Worm (Caenorhabditis elegans) whole organism, L1 larva: Measurements from ENCODE around the gene T13C5.6.

Source experiments
- aha-1 ChIP-seq: fragments of 150-350 bp; optimal IDR thresholded peaks from 2 replicates; lab custom pipeline; 2014; ENCODE audit warnings: missing biosample characterization, missing genetic modification characterization
- blmp-1 ChIP-seq: fragments of 150-350 bp; optimal IDR thresholded peaks from 2 replicates; lab custom pipeline; 2014; ENCODE audit warnings: missing biosample characterization, missing genetic modification characterization
- ceh-63 ChIP-seq: fragments of 200-800 bp; sonication (Bioruptor generic); optimal IDR thresholded peaks from 2 replicates; lab custom pipeline; 2018; ENCODE audit warnings: mild to moderate bottlenecking, missing genetic modification characterization, missing compliant biosample characterization
- ceh-82 ChIP-seq, 3 experiments: fragments of 150-350 bp in 1 of 3; sonication (generic microtip) in 2 of 3; optimal IDR thresholded peaks; 2 replicates each; lab custom pipeline; 2014 to 2017; ENCODE audit warnings: missing biosample characterization in 3 of 3, missing genetic modification characterization in 3 of 3
- ceh-90 ChIP-seq: sonication (generic microtip); optimal IDR thresholded peaks from 2 replicates; lab custom pipeline; 2016; ENCODE audit warnings: missing genetic modification characterization, missing compliant biosample characterization
- ces-1 ChIP-seq: fragments of 150-350 bp; optimal IDR thresholded peaks from 2 replicates; lab custom pipeline; 2014; ENCODE audit warnings: missing biosample characterization, missing genetic modification reagents, missing genetic modification characterization
- efl-1 ChIP-seq, 4 experiments: fragments of 150-350 bp; optimal IDR thresholded peaks in 3 of 4; peaks in 1 of 4; 1 replicate in 1 of 4; 2 replicates in 3 of 4; lab custom pipeline; 2014; ENCODE audit warnings: missing biosample characterization in 2 of 4, missing genetic modification characterization in 2 of 4, missing genetic modification reagents in 2 of 4
- elt-3 ChIP-seq, 6 experiments: fragments of 150-350 bp in 1 of 6; sonication (generic microtip); optimal IDR thresholded peaks; 2 replicates each; lab custom pipeline; 2017 to 2018; ENCODE audit warnings: missing biosample characterization in 6 of 6, missing genetic modification characterization in 6 of 6, inconsistent platforms in 1 of 6
- ets-5 ChIP-seq: fragments of 200-800 bp; sonication (Bioruptor generic); IDR thresholded peaks from 2 replicates; pipeline ENCODE4 v1.3.6; 2022; ENCODE audit warnings: missing genetic modification characterization, missing compliant biosample characterization
- fkh-4 ChIP-seq: sonication (generic microtip); optimal IDR thresholded peaks from 2 replicates; lab custom pipeline; 2016; ENCODE audit warnings: missing compliant biosample characterization, missing genetic modification characterization, borderline replicate concordance
- hlh-4 ChIP-seq: sonication (generic microtip); optimal IDR thresholded peaks from 2 replicates; lab custom pipeline; 2016; ENCODE audit warnings: mild to moderate bottlenecking, missing genetic modification characterization, missing compliant biosample characterization
- jun-1 ChIP-seq: fragments of 150-350 bp; optimal IDR thresholded peaks from 2 replicates; lab custom pipeline; 2014; ENCODE audit warnings: missing biosample characterization, missing genetic modification reagents, missing genetic modification characterization
- lin-15B ChIP-seq: fragments of 150-350 bp; sonication (generic microtip); optimal IDR thresholded peaks from 3 replicates; lab custom pipeline; 2014; ENCODE audit warnings: missing biosample characterization, missing genetic modification characterization
- lin-35 ChIP-seq, 2 experiments: fragments of 150-350 bp; optimal IDR thresholded peaks; 2 replicates each; lab custom pipeline; 2014; ENCODE audit warnings: missing biosample characterization in 2 of 2, missing genetic modification characterization in 2 of 2, missing genetic modification reagents in 2 of 2
- lin-39 ChIP-seq: fragments of 150-350 bp; optimal IDR thresholded peaks from 2 replicates; lab custom pipeline; 2014; ENCODE audit warnings: missing biosample characterization, missing genetic modification reagents, missing genetic modification characterization
- mab-9 ChIP-seq: fragments of 200-800 bp; sonication (Bioruptor generic); IDR thresholded peaks from 2 replicates; pipeline ENCODE4 v1.3.6; 2022; ENCODE audit warnings: missing genetic modification reagents, missing genetic modification characterization, missing compliant biosample characterization
- mdl-1 ChIP-seq, 2 experiments: fragments of 150-350 bp; optimal IDR thresholded peaks; 2 replicates each; lab custom pipeline; 2014 to 2017; ENCODE audit warnings: missing biosample characterization in 2 of 2, missing genetic modification characterization in 2 of 2, inconsistent platforms in 1 of 2
- mep-1 ChIP-seq: fragments of 150-350 bp; optimal IDR thresholded peaks from 2 replicates; lab custom pipeline; 2014; ENCODE audit warnings: missing biosample characterization, missing genetic modification characterization
- nhr-11 ChIP-seq: fragments of 150-350 bp; optimal IDR thresholded peaks from 2 replicates; lab custom pipeline; 2014; ENCODE audit warnings: missing biosample characterization, missing genetic modification characterization
- nhr-12 ChIP-seq: sonication (generic microtip); optimal IDR thresholded peaks from 2 replicates; lab custom pipeline; 2017; ENCODE audit warnings: missing biosample characterization, missing genetic modification characterization
- nhr-47 ChIP-seq: sonication (generic microtip); optimal IDR thresholded peaks from 2 replicates; lab custom pipeline; 2016; ENCODE audit warnings: mild to moderate bottlenecking, missing genetic modification characterization, moderate library complexity, missing compliant biosample characterization
- nhr-76 ChIP-seq: sonication (generic microtip); optimal IDR thresholded peaks from 2 replicates; lab custom pipeline; 2017; ENCODE audit warnings: missing biosample characterization, missing genetic modification characterization
- nhr-84 ChIP-seq: sonication (generic microtip); optimal IDR thresholded peaks from 2 replicates; lab custom pipeline; 2017; ENCODE audit warnings: missing biosample characterization, missing genetic modification characterization
- skn-1 ChIP-seq: fragments of 150-350 bp; optimal IDR thresholded peaks from 2 replicates; lab custom pipeline; 2014; ENCODE audit warnings: missing biosample characterization, missing genetic modification characterization
- snu-23 ChIP-seq: sonication (generic microtip); optimal IDR thresholded peaks from 2 replicates; lab custom pipeline; 2016; ENCODE audit warnings: missing genetic modification characterization, missing compliant biosample characterization
- sptf-1 ChIP-seq: fragments of 150-350 bp; optimal IDR thresholded peaks from 2 replicates; lab custom pipeline; 2014; ENCODE audit warnings: missing biosample characterization, missing genetic modification characterization
- sup-37 ChIP-seq: fragments of 200-800 bp; sonication (Bioruptor generic); optimal IDR thresholded peaks from 2 replicates; lab custom pipeline; 2018; ENCODE audit warnings: mild to moderate bottlenecking, missing genetic modification characterization, missing compliant biosample characterization
- swsn-7 ChIP-seq: sonication (generic microtip); optimal IDR thresholded peaks from 2 replicates; lab custom pipeline; 2016; ENCODE audit warnings: missing genetic modification characterization, missing compliant biosample characterization
- tbx-2 ChIP-seq: sonication (generic microtip); optimal IDR thresholded peaks from 2 replicates; lab custom pipeline; 2016; ENCODE audit warnings: missing genetic modification characterization, missing compliant biosample characterization
- tlp-1 ChIP-seq: fragments of 150-350 bp; optimal IDR thresholded peaks from 2 replicates; lab custom pipeline; 2014; ENCODE audit warnings: missing biosample characterization, missing genetic modification characterization
- unc-62 ChIP-seq: fragments of 150-350 bp; optimal IDR thresholded peaks from 2 replicates; lab custom pipeline; 2014; ENCODE audit warnings: missing biosample characterization, missing genetic modification reagents, missing genetic modification characterization
- vab-15 ChIP-seq: sonication (generic microtip); optimal IDR thresholded peaks from 2 replicates; lab custom pipeline; 2017; ENCODE audit warnings: missing genotype, mild to moderate bottlenecking, missing genetic modification characterization, missing compliant biosample characterization
- xbp-1 ChIP-seq: sonication (generic microtip); optimal IDR thresholded peaks from 2 replicates; lab custom pipeline; 2016; ENCODE audit warnings: missing genetic modification characterization, missing compliant biosample characterization
- ztf-4 ChIP-seq: fragments of 150-350 bp; optimal IDR thresholded peaks from 2 replicates; lab custom pipeline; 2014; ENCODE audit warnings: missing biosample characterization, missing genetic modification characterization

Gene T13C5.6

ce11 chrX:6180293-6180692 is 27.2 kb downstream of the T13C5.6 start, which contains the start of gene T13C5.7:
TSS of gene T13C5.7 (plus strand) at chrX:6180593.
- no peak for TF ChIP-seq xbp-1 (tag; lab: Kevin White, UChicago)
- peak; percentile 33 for TF ChIP-seq blmp-1 (tag; lab: Kevin White, UChicago)

DNA sequence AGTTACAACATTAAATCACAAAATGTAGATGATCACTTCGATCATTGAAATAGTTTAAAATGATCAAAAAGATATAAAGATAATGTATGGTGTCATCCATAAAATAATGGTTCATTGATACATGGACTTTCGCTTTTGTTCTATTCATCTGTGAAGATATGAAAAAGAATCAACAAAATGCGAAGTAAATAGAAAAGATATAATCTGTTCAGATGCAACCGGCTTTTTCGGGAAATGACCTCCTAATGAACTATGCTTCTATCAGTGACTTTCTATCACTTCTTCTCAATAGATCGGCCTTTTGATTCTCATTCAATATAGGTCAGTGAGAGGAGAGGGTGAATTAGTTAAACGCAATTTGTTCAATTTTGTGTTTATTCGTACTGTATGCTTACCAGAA is 28.5 kb downstream of the T13C5.6 start:
- TF ChIP-seq lin-35 (GFP tag; optimal IDR thresholded peaks at IDR 0.05; lab: Kevin White, UChicago) (no peak), blmp-1 (tag; lab: Kevin White, UChicago) (peak; percentile 89), nhr-76 (tag; lab: Kevin White, UChicago) (no peak), fkh-4 (tag; lab: Kevin White, UChicago) (no peak), sup-37 (no peak), nhr-47 (no peak), elt-3 (tag; optimal IDR thresholded peaks at IDR 0.05; lab: Kevin White, UChicago) (peak in 1 of 6 experiments; percentile 19)

ce11 chrX:6177944-6178566 is 29.4 kb downstream of the T13C5.6 start, which contains the start of the genes T25B2.4 and T13C5.3:
TSS of gene T25B2.4 (plus strand) at chrX:6178244.
TSS of gene T13C5.3 (plus strand) at chrX:6178516.
- no peak for TF ChIP-seq lin-35 (GFP tag; optimal IDR thresholded peaks at IDR 0.05; lab: Kevin White, UChicago)
- TF ChIP-seq lin-15B, result no peak
- no peak for TF ChIP-seq swsn-7 (tag; lab: Kevin White, UChicago)
- TF ChIP-seq mdl-1 (tag; optimal IDR thresholded peaks at IDR 0.05; lab: Kevin White, UChicago), result no peak
- TF ChIP-seq efl-1 (optimal IDR thresholded peaks at IDR 0.05; lab: Kevin White, UChicago), result no peak
- TF ChIP-seq efl-1 (GFP tag; optimal IDR thresholded peaks at IDR 0.05 in 1 of 2; lab: Kevin White, UChicago), result no peak

ce11 chrX:6175829-6176228 is 31.7 kb downstream of the T13C5.6 start, which contains the start of gene T25B2.3:
TSS of gene T25B2.3 (plus strand) at chrX:6176129.
- no peak for TF ChIP-seq ces-1 (GFP tag; lab: Kevin White, UChicago)
- no peak for TF ChIP-seq aha-1 (tag; lab: Kevin White, UChicago)
- no peak for TF ChIP-seq ets-5
- no peak for TF ChIP-seq lin-15B
- no peak for TF ChIP-seq tbx-2 (tag; lab: Kevin White, UChicago)
- no peak for TF ChIP-seq hlh-4 (tag; lab: Kevin White, UChicago)

ce11 chrX:6173656-6174055 is 33.8 kb downstream of the T13C5.6 start, which contains the start of gene T25B2.1:
TSS of gene T25B2.1 (plus strand) at chrX:6173956.
- TF ChIP-seq mep-1 (tag; lab: Kevin White, UChicago), result no peak
- no peak for TF ChIP-seq tlp-1
- no peak for TF ChIP-seq nhr-11 (tag; lab: Kevin White, UChicago)
- TF ChIP-seq sptf-1 (tag; lab: Kevin White, UChicago), result no peak
- no peak for TF ChIP-seq nhr-84 (tag; lab: Kevin White, UChicago)
- no peak for TF ChIP-seq ztf-4 (tag; lab: Kevin White, UChicago)
- TF ChIP-seq ceh-63 (GFP tag; lab: Kevin White, UChicago), result no peak
- no peak for TF ChIP-seq mab-9
- TF ChIP-seq jun-1 (tag; lab: Kevin White, UChicago), result no peak
- no peak for TF ChIP-seq lin-39 (tag; lab: Kevin White, UChicago)
- TF ChIP-seq ceh-90 (tag; lab: Kevin White, UChicago), result no peak
- no peak for TF ChIP-seq skn-1 (tag; lab: Kevin White, UChicago)
- no peak for TF ChIP-seq lin-15B
- TF ChIP-seq ceh-82 (tag; optimal IDR thresholded peaks at IDR 0.05; lab: Kevin White, UChicago), result no peak
- no peak for TF ChIP-seq nhr-12 (tag; lab: Kevin White, UChicago)
- TF ChIP-seq efl-1 (optimal IDR thresholded peaks at IDR 0.05; lab: Kevin White, UChicago), result no peak
- TF ChIP-seq efl-1 (GFP tag; optimal IDR thresholded peaks at IDR 0.05 in 1 of 2; lab: Kevin White, UChicago), result no peak
- no peak for TF ChIP-seq snu-23 (GFP tag; lab: Kevin White, UChicago)
- TF ChIP-seq swsn-7 (tag; lab: Kevin White, UChicago), result no peak
- no peak for TF ChIP-seq vab-15 (tag; lab: Kevin White, UChicago)
- no peak for TF ChIP-seq unc-62 (GFP tag; lab: Kevin White, UChicago)
